Fruit fly (Drosophila melanogaster) whole organism, embryonic: Measurements from ENCODE around the gene Glut1.

Experiments used
- CG10321 ChIP-seq: fragments of 200-800 bp; sonication (Bioruptor generic); IDR thresholded peaks from 2 replicates; pipeline ENCODE4 v1.3.6; 2022; ENCODE audit warnings: missing biosample characterization, missing genetic modification characterization
- CG10431 ChIP-seq: fragments of 200-800 bp; sonication (Bioruptor generic); optimal IDR thresholded peaks from 3 replicates; lab custom pipeline; 2018; ENCODE audit warnings: missing biosample characterization, mild to moderate bottlenecking, missing genetic modification characterization
- CG15601 ChIP-seq: fragments of 200-800 bp; sonication (Bioruptor generic); optimal IDR thresholded peaks from 3 replicates; lab custom pipeline; 2019; ENCODE audit warnings: missing biosample characterization, mild to moderate bottlenecking, missing genetic modification characterization, moderate library complexity
- CG17186 ChIP-seq: fragments of 200-800 bp; sonication (Bioruptor generic); optimal IDR thresholded peaks from 3 replicates; lab custom pipeline; 2017; ENCODE audit warnings: missing biosample characterization, missing genetic modification reagents, missing genetic modification characterization
- CG17612 ChIP-seq: fragments of 200-800 bp; sonication (Bioruptor generic); IDR thresholded peaks from 2 replicates; pipeline ENCODE4 v1.3.6; 2022; ENCODE audit warnings: missing biosample characterization, missing genetic modification characterization
- CG17829 ChIP-seq: fragments of 200-800 bp; optimal IDR thresholded peaks from 2 replicates; lab custom pipeline; 2019; ENCODE audit warnings: missing biosample characterization, mild to moderate bottlenecking, missing genetic modification characterization, moderate library complexity
- CG18599 ChIP-seq: fragments of 200-800 bp; sonication (Bioruptor generic); optimal IDR thresholded peaks from 3 replicates; lab custom pipeline; 2017; ENCODE audit warnings: missing biosample characterization, missing genetic modification characterization, mild to moderate bottlenecking, moderate library complexity, missing genetic modification reagents
- CG18619 ChIP-seq: fragments of 200-800 bp; sonication (Bioruptor generic); optimal IDR thresholded peaks from 3 replicates; lab custom pipeline; 2017; ENCODE audit warnings: missing biosample characterization, mild to moderate bottlenecking, missing genetic modification characterization
- CG31224 ChIP-seq: fragments of 200-800 bp; sonication (Bioruptor generic); IDR thresholded peaks from 2 replicates; pipeline ENCODE4 v1.3.6; 2022; ENCODE audit warnings: missing biosample characterization, missing genetic modification characterization
- CG3281 ChIP-seq: fragments of 200-800 bp; sonication (Bioruptor generic); optimal IDR thresholded peaks from 3 replicates; lab custom pipeline; 2017; ENCODE audit warnings: missing biosample characterization, mild to moderate bottlenecking, missing genetic modification characterization
- CG34224 ChIP-seq: fragments of 200-800 bp; sonication (Bioruptor generic); IDR thresholded peaks from 3 replicates; pipeline ENCODE4 v1.3.6; 2022; ENCODE audit warnings: missing biosample characterization, missing genetic modification characterization; ENCODE audit not compliant: partially characterized antibody
- CG3838 ChIP-seq: fragments of 200-800 bp; sonication (Bioruptor generic); optimal IDR thresholded peaks from 3 replicates; lab custom pipeline; 2016; ENCODE audit warnings: missing biosample characterization, missing genetic modification characterization
- CG3847 ChIP-seq: fragments of 200-800 bp; sonication (Bioruptor generic); IDR thresholded peaks from 2 replicates; pipeline ENCODE4 v1.3.6; 2022; ENCODE audit warnings: missing biosample characterization, missing genetic modification characterization
- CG4424 ChIP-seq: fragments of 200-800 bp; sonication (Bioruptor generic); optimal IDR thresholded peaks from 3 replicates; lab custom pipeline; 2016; ENCODE audit warnings: missing biosample characterization, missing genetic modification characterization
- CG6654 ChIP-seq: fragments of 200-800 bp; sonication (Bioruptor generic); optimal IDR thresholded peaks from 2 replicates; lab custom pipeline; 2017; ENCODE audit warnings: missing biosample characterization, mild to moderate bottlenecking, missing genetic modification characterization
- CG6854 ChIP-seq: fragments of 200-800 bp; sonication (Bioruptor generic); optimal IDR thresholded peaks from 3 replicates; lab custom pipeline; 2017; ENCODE audit warnings: missing biosample characterization, mild to moderate bottlenecking, missing genetic modification characterization
- CG7271 ChIP-seq: fragments of 200-800 bp; sonication (Bioruptor generic); optimal IDR thresholded peaks from 2 replicates; lab custom pipeline; 2018; ENCODE audit warnings: missing biosample characterization, mild to moderate bottlenecking, missing genetic modification characterization, moderate library complexity
- CG7357 ChIP-seq: fragments of 200-800 bp; sonication (Bioruptor generic); IDR thresholded peaks from 3 replicates; pipeline ENCODE4 v1.3.6; 2022; ENCODE audit warnings: missing biosample characterization, missing genetic modification characterization
- CG9932 ChIP-seq: fragments of 200-800 bp; sonication (Bioruptor generic); IDR thresholded peaks from 2 replicates; pipeline ENCODE4 v1.3.6; 2022; ENCODE audit warnings: missing biosample characterization, missing genetic modification characterization
- Dfd ChIP-seq, 2 experiments: fragments of >200 bp; optimal IDR thresholded peaks; 2 replicates each; lab custom pipeline; 2017; ENCODE audit warnings: missing biosample characterization in 2 of 2, missing genetic modification characterization in 2 of 2
- Dip2 ChIP-seq: fragments of 200-800 bp; sonication (Bioruptor generic); IDR thresholded peaks from 2 replicates; pipeline ENCODE4 v1.3.6; 2022; ENCODE audit warnings: missing biosample characterization, missing genetic modification characterization
- Dip3 ChIP-seq: fragments of 200-800 bp; sonication (Bioruptor generic); optimal IDR thresholded peaks from 3 replicates; lab custom pipeline; 2016; ENCODE audit warnings: missing biosample characterization, missing genetic modification characterization
- ERR ChIP-seq: fragments of 200-800 bp; sonication (Bioruptor generic); optimal IDR thresholded peaks from 2 replicates; lab custom pipeline; 2016; ENCODE audit warnings: missing biosample characterization, missing genetic modification characterization
- Eip74EF ChIP-seq, 2 experiments: fragments of 200-800 bp in 1 of 2; fragments of >200 bp in 1 of 2; sonication (Bioruptor generic) in 1 of 2; optimal IDR thresholded peaks; 2 replicates each; lab custom pipeline; 2017 to 2019; ENCODE audit warnings: missing biosample characterization in 2 of 2, missing genetic modification characterization in 2 of 2, mild to moderate bottlenecking in 1 of 2, moderate library complexity in 1 of 2
- Fer3 ChIP-seq: fragments of 200-800 bp; sonication (Bioruptor generic); optimal IDR thresholded peaks from 2 replicates; lab custom pipeline; 2018; ENCODE audit warnings: missing biosample characterization, mild to moderate bottlenecking, missing genetic modification characterization, moderate library complexity
- HHEX ChIP-seq: fragments of 200-800 bp; sonication (Bioruptor generic); optimal IDR thresholded peaks from 3 replicates; lab custom pipeline; 2017; ENCODE audit warnings: missing biosample characterization, mild to moderate bottlenecking, missing genetic modification characterization, missing genetic modification reagents
- HmgD ChIP-seq: fragments of 200-800 bp; sonication (Bioruptor generic); optimal IDR thresholded peaks from 3 replicates; lab custom pipeline; 2016; ENCODE audit warnings: missing biosample characterization, missing genetic modification characterization
- Hr51 ChIP-seq, 2 experiments: fragments of 200-800 bp; sonication (Bioruptor generic); optimal IDR thresholded peaks; 2 replicates in 1 of 2; 3 replicates in 1 of 2; lab custom pipeline; 2016 to 2018; ENCODE audit warnings: missing biosample characterization in 2 of 2, missing genetic modification characterization in 2 of 2, mild to moderate bottlenecking in 1 of 2, moderate library complexity in 1 of 2
- Lhr ChIP-seq: fragments of 200-800 bp; sonication (Bioruptor generic); optimal IDR thresholded peaks from 3 replicates; lab custom pipeline; 2017; ENCODE audit warnings: mild to moderate bottlenecking, missing biosample characterization, missing genetic modification reagents, missing genetic modification characterization
- Mad ChIP-seq: fragments of 200-800 bp; sonication (Bioruptor generic); optimal IDR thresholded peaks from 2 replicates; lab custom pipeline; 2016; ENCODE audit warnings: missing biosample characterization, missing genetic modification characterization
- NC2β ChIP-seq: fragments of 200-800 bp; sonication (Bioruptor generic); optimal IDR thresholded peaks from 2 replicates; lab custom pipeline; 2016; ENCODE audit warnings: missing biosample characterization, missing genetic modification characterization
- NK7.1 ChIP-seq: fragments of 200-800 bp; sonication (Bioruptor generic); optimal IDR thresholded peaks from 3 replicates; lab custom pipeline; 2016; ENCODE audit warnings: missing biosample characterization, missing genetic modification characterization
- Nf-YB ChIP-seq: fragments of 200-800 bp; sonication (Bioruptor generic); optimal IDR thresholded peaks from 3 replicates; lab custom pipeline; 2019; ENCODE audit warnings: missing biosample characterization, mild to moderate bottlenecking, missing genetic modification characterization, moderate library complexity
- NfI ChIP-seq: fragments of 200-800 bp; sonication (Bioruptor generic); optimal IDR thresholded peaks from 3 replicates; lab custom pipeline; 2018; ENCODE audit warnings: missing biosample characterization, mild to moderate bottlenecking, missing genetic modification characterization, moderate library complexity
- amos ChIP-seq: fragments of 200-800 bp; sonication (Bioruptor generic); IDR thresholded peaks from 2 replicates; pipeline ENCODE4 v1.3.6; 2022; ENCODE audit warnings: missing biosample characterization, missing genetic modification characterization; ENCODE audit not compliant: partially characterized antibody
- cas ChIP-seq: fragments of 200-800 bp; sonication (Bioruptor generic); IDR thresholded peaks from 2 replicates; pipeline ENCODE4 v1.3.6; 2022; ENCODE audit warnings: missing biosample characterization, missing genetic modification characterization
- ci ChIP-seq: fragments of 200-800 bp; sonication (Bioruptor generic); IDR thresholded peaks from 3 replicates; pipeline ENCODE4 v1.3.6; 2022; ENCODE audit warnings: missing biosample characterization, missing genetic modification characterization
- corto ChIP-seq: fragments of 200-800 bp; sonication (Bioruptor generic); optimal IDR thresholded peaks from 2 replicates; lab custom pipeline; 2016; ENCODE audit warnings: missing biosample characterization, mild to moderate bottlenecking, missing genetic modification characterization, moderate library complexity
- croc ChIP-seq: fragments of 200-800 bp; sonication (Bioruptor generic); conservative IDR thresholded peaks from 3 replicates; pipeline ENCODE4 v1.3.6; 2022; ENCODE audit warnings: missing biosample characterization, missing genetic modification characterization
- fu2 ChIP-seq: fragments of 200-800 bp; sonication (Bioruptor generic); optimal IDR thresholded peaks from 2 replicates; lab custom pipeline; 2016; ENCODE audit warnings: missing biosample characterization, missing genetic modification characterization
- insv ChIP-seq, 2 experiments: fragments of 200-800 bp; sonication (Bioruptor generic); optimal IDR thresholded peaks; 3 replicates each; lab custom pipeline; 2016 to 2018; ENCODE audit warnings: missing biosample characterization in 2 of 2, missing genetic modification characterization in 2 of 2
- p53 ChIP-seq: fragments of 200-800 bp; sonication (Bioruptor generic); optimal IDR thresholded peaks from 2 replicates; lab custom pipeline; 2016; ENCODE audit warnings: missing biosample characterization, missing genetic modification characterization
- pita ChIP-seq: fragments of 200-800 bp; sonication (Bioruptor generic); optimal IDR thresholded peaks from 2 replicates; lab custom pipeline; 2017; ENCODE audit warnings: missing biosample characterization, mild to moderate bottlenecking, missing genetic modification characterization
- prd ChIP-seq, 3 experiments: fragments of >200 bp in 2 of 3; fragments of 200-800 bp in 1 of 3; sonication (Bioruptor generic) in 1 of 3; optimal IDR thresholded peaks in 2 of 3; IDR thresholded peaks in 1 of 3; 2 replicates in 2 of 3; 3 replicates in 1 of 3; pipeline versions ENCODE4 v1.3.6 to Lab custom; 2017 to 2022; ENCODE audit warnings: missing biosample characterization in 1 of 3, missing genetic modification characterization in 1 of 3
- salm ChIP-seq: fragments of 200-800 bp; sonication (Bioruptor generic); optimal IDR thresholded peaks from 2 replicates; lab custom pipeline; 2018; ENCODE audit warnings: missing biosample characterization, mild to moderate bottlenecking, missing genetic modification characterization
- scrt ChIP-seq: fragments of 200-800 bp; sonication (Bioruptor generic); optimal IDR thresholded peaks from 2 replicates; lab custom pipeline; 2018; ENCODE audit warnings: missing biosample characterization, mild to moderate bottlenecking, missing genetic modification characterization, moderate library complexity
- slou ChIP-seq: fragments of 200-800 bp; sonication (Bioruptor generic); optimal IDR thresholded peaks from 3 replicates; lab custom pipeline; 2016; ENCODE audit warnings: missing biosample characterization, missing genetic modification characterization
- zf30C ChIP-seq: fragments of 200-800 bp; sonication (Bioruptor generic); optimal IDR thresholded peaks from 3 replicates; lab custom pipeline; 2018; ENCODE audit warnings: missing biosample characterization, mild to moderate bottlenecking, missing genetic modification characterization

Glut1 gene

dm6 chr3L:1029610-1030284, 115.9 kb downstream of the Glut1 start (continued):
- TF ChIP-seq Nf-YB (GFP tag; lab: Kevin White, UChicago): peak; percentile 11
- TF ChIP-seq Dfd (GFP tag; optimal IDR thresholded peaks at IDR 0.05; lab: Kevin White, UChicago): no peak
- no peak for TF ChIP-seq pita (GFP tag; lab: Kevin White, UChicago)
- peak; percentile 44 for TF ChIP-seq Dip3 (GFP tag; lab: Kevin White, UChicago)
- no peak for TF ChIP-seq CG9932 (GFP tag; lab: Robert Waterston, UW)
- peak; percentile 44 for TF ChIP-seq CG18599 (GFP tag; lab: Kevin White, UChicago)
- peak; percentile 15 for TF ChIP-seq salm (tag; lab: Kevin White, UChicago)
- TF ChIP-seq NK7.1 (GFP tag; lab: Kevin White, UChicago): no peak
- TF ChIP-seq slou (GFP tag; lab: Kevin White, UChicago): no peak
- no peak for TF ChIP-seq CG7271 (tag; lab: Kevin White, UChicago)
- 0 out of 2 replicates have a peak, but pooled peaks have one; percentile 7 for TF ChIP-seq CG3847 (GFP tag; lab: Robert Waterston, UW)
- peak; percentile 75 for TF ChIP-seq CG15601
- no peak for TF ChIP-seq CG17186 (GFP tag; lab: Kevin White, UChicago)
- TF ChIP-seq HmgD (GFP tag; lab: Kevin White, UChicago): no peak
- TF ChIP-seq Fer3 (tag; lab: Kevin White, UChicago): peak; percentile 27
- no peak for TF ChIP-seq Mad (GFP tag; lab: Kevin White, UChicago)
- peak; percentile 46 for TF ChIP-seq CG10431 (GFP tag; lab: Kevin White, UChicago)
- peak; percentile 71 for TF ChIP-seq CG4424 (GFP tag; lab: Kevin White, UChicago)
- peak; percentile 49 for TF ChIP-seq CG17829 (tag; lab: Kevin White, UChicago)
- TF ChIP-seq CG3838 (GFP tag; lab: Kevin White, UChicago): no peak
- TF ChIP-seq cas (GFP tag; lab: Robert Waterston, UW): no peak
- TF ChIP-seq CG10321: no peak
- no peak for TF ChIP-seq insv (GFP tag; optimal IDR thresholded peaks at IDR 0.05; lab: Kevin White, UChicago)
- no peak for TF ChIP-seq CG17612 (GFP tag; lab: Robert Waterston, UW)
- TF ChIP-seq Lhr: peak; percentile 4
- TF ChIP-seq NfI: no peak
- no peak for TF ChIP-seq amos (GFP tag; lab: Robert Waterston, UW)
- peak; percentile 46; the same call in 1 of the 3 replicates for TF ChIP-seq CG7357 (GFP tag; lab: Robert Waterston, UW)
- no peak for TF ChIP-seq p53
- TF ChIP-seq CG6854 (GFP tag; lab: Kevin White, UChicago): no peak
- TF ChIP-seq fu2 (GFP tag; lab: Kevin White, UChicago): no peak
- TF ChIP-seq Hr51 (GFP tag; optimal IDR thresholded peaks at IDR 0.05; lab: Kevin White, UChicago): peak in 1 of 2 experiments; percentile 31
- TF ChIP-seq zf30C (GFP tag; lab: Kevin White, UChicago): no peak
- TF ChIP-seq ci: peak; percentile 89
- TF ChIP-seq HHEX (GFP tag; lab: Kevin White, UChicago): peak; percentile 40
- TF ChIP-seq croc (GFP tag; lab: Robert Waterston, UW): peak; percentile 68
- peak; percentile 39 for TF ChIP-seq CG6654 (GFP tag; lab: Kevin White, UChicago)
- peak; percentile 33 for TF ChIP-seq NC2β (GFP tag; lab: Kevin White, UChicago)
- TF ChIP-seq CG31224: no peak
- TF ChIP-seq ERR (GFP tag; lab: Kevin White, UChicago): no peak
- TF ChIP-seq Dip2 (GFP tag; lab: Robert Waterston, UW): no peak
- no peak for TF ChIP-seq CG3281 (GFP tag; lab: Kevin White, UChicago)
- no peak for TF ChIP-seq corto (GFP tag; lab: Kevin White, UChicago)
- TF ChIP-seq Eip74EF (GFP tag; optimal IDR thresholded peaks at IDR 0.05; lab: Kevin White, UChicago): no peak
- peak; percentile 4 for TF ChIP-seq scrt (GFP tag; lab: Kevin White, UChicago)
- TF ChIP-seq CG34224: no peak
- TF ChIP-seq CG18619 (GFP tag; lab: Kevin White, UChicago): no peak
- TF ChIP-seq prd (optimal IDR thresholded peaks at IDR 0.05; lab: Kevin White, UChicago): no peak
- TF ChIP-seq prd (GFP tag; IDR thresholded peaks at IDR 0.05; lab: Robert Waterston, UW): peak; percentile 71; the same call in 2 of the 3 replicates
